Worm (Caenorhabditis elegans): Measurements from ENCODE around the gene mtp-18.

ce11 chrX:6253899-6254670 lies 47.9 kb upstream of the mtp-18 start:
- no peak for TF ChIP-seq ztf-29 (GFP tag; IDR thresholded peaks at IDR 0.05)
- peak; percentile 53; the same call in 1 of the 2 replicates for TF ChIP-seq flt-1 (GFP tag; IDR thresholded peaks at IDR 0.05)
- peak; percentile 31; the same call in 1 of the 2 replicates for TF ChIP-seq T22C8.4 (GFP tag; IDR thresholded peaks at IDR 0.05)
- TF ChIP-seq ref-1 (GFP tag; conservative IDR thresholded peaks at IDR 0.05): no peak
- TF ChIP-seq cog-1 (tag; optimal IDR thresholded peaks at IDR 0.05): peak; percentile 16
- peak; percentile 47; the same call in 1 of the 2 replicates for TF ChIP-seq tab-1 (GFP tag; IDR thresholded peaks at IDR 0.05)
- TF ChIP-seq klf-2 (GFP tag; conservative IDR thresholded peaks at IDR 0.05): no peak
- no peak for TF ChIP-seq med-1 (GFP tag; optimal IDR thresholded peaks at IDR 0.05; ENCODE audit: insufficient read depth)
